Fruit fly (Drosophila melanogaster): Measurements from ENCODE around the gene ssp3.
A peak's percentile ranks its signal among the peaks of the same experiment; 100 is the strongest.

ssp3 gene

DNA sequence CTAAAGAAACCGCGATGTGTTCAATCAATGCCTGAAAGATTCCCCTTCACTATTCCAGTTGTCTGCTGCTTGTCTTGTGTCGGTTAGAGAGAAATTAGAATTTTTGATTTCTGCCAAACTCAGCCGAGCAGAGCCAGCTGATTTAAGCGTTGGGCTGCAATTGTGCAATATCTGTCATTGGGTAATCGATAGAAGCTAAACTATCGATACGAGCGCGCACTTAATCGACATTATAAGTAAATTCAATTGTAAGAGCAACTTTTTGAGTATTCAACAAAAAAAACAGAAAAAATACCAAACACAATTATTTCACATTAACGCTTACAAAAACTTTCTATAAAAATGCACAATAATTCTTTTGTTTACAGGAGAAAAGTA is at the start of gene ssp3:
TSS of gene ssp3 (minus strand) at position 164 of the 378 bp plus-strand sequence.
- TF ChIP-seq EcR (GFP tag; optimal IDR thresholded peaks at IDR 0.05) (no peak), Pif1B (GFP tag; optimal IDR thresholded peaks at IDR 0.05) (no peak), CG8159 (tag; optimal IDR thresholded peaks at IDR 0.05) (no peak), CG12605 (GFP tag; IDR thresholded peaks at IDR 0.05) (no peak), Pif1A (GFP tag; optimal IDR thresholded peaks at IDR 0.05) (no peak), CG32121 (GFP tag; IDR thresholded peaks at IDR 0.05) (no peak), CG17806 (tag; optimal IDR thresholded peaks at IDR 0.05) (no peak), CG8301 (tag; optimal IDR thresholded peaks at IDR 0.05) (no peak), CG9948 (tag; optimal IDR thresholded peaks at IDR 0.05) (no peak), Ets98B (GFP tag; IDR thresholded peaks at IDR 0.05) (no peak), CG14655 (GFP tag; optimal IDR thresholded peaks at IDR 0.05) (no peak), Snoo (tag; optimal IDR thresholded peaks at IDR 0.05) (no peak), CG10348 (GFP tag; IDR thresholded peaks at IDR 0.05) (no peak), rn (GFP tag; IDR thresholded peaks at IDR 0.05) (no peak), CG15710 (tag; optimal IDR thresholded peaks at IDR 0.05) (no peak), CG13204 (GFP tag; optimal IDR thresholded peaks at IDR 0.05) (no peak), CG4496 (GFP tag; IDR thresholded peaks at IDR 0.05) (no peak), gl (tag; optimal IDR thresholded peaks at IDR 0.05) (no peak), CG34367 (tag; optimal IDR thresholded peaks at IDR 0.05) (no peak), fd96Ca (GFP tag; IDR thresholded peaks at IDR 0.05) (no peak)

DNA sequence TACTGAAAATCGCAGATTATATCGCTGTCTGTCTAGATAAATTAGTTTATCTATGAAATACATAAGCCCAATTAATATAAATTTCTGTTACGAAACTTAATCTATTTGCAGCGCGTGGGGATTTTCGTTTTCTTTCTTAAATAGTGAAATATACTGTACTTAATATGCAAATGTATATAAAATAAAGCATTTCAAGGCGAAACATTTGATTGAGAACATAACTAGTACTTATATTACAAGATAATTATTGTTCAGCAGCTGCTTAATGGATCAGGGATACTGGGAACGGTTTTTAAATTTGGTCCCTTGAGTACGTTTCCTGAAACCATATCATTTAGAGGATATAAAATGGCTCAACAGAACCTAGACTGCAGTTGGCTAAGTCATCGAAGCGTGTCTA is 48.4 kb upstream of the ssp3 start, which contains the start of gene CG46465:
TSS of gene CG46465 (plus strand) at position 301 of the 400 bp plus-strand sequence.
- TF ChIP-seq CG34367 (tag; optimal IDR thresholded peaks at IDR 0.05), result no peak
- TF ChIP-seq fd96Ca (GFP tag; IDR thresholded peaks at IDR 0.05), result no peak
- TF ChIP-seq EcR (GFP tag; optimal IDR thresholded peaks at IDR 0.05), result no peak
- TF ChIP-seq CG8301 (tag; optimal IDR thresholded peaks at IDR 0.05), result no peak
- no peak for TF ChIP-seq CG32121 (GFP tag; IDR thresholded peaks at IDR 0.05)
- no peak for TF ChIP-seq Pif1B (GFP tag; optimal IDR thresholded peaks at IDR 0.05)
- TF ChIP-seq CG14655 (GFP tag; optimal IDR thresholded peaks at IDR 0.05), result no peak
- TF ChIP-seq gl (tag; optimal IDR thresholded peaks at IDR 0.05), result no peak
- TF ChIP-seq CG15710 (tag; optimal IDR thresholded peaks at IDR 0.05), result no peak
- no peak for TF ChIP-seq CG17806 (tag; optimal IDR thresholded peaks at IDR 0.05)
- TF ChIP-seq Snoo (tag; optimal IDR thresholded peaks at IDR 0.05), result no peak
- TF ChIP-seq Pif1A (GFP tag; optimal IDR thresholded peaks at IDR 0.05), result no peak
- TF ChIP-seq CG8159 (tag; optimal IDR thresholded peaks at IDR 0.05), result no peak
- TF ChIP-seq Ets98B (GFP tag; IDR thresholded peaks at IDR 0.05), result no peak
- no peak for TF ChIP-seq D1 (tag; optimal IDR thresholded peaks at IDR 0.05)
- no peak for TF ChIP-seq CG13204 (GFP tag; optimal IDR thresholded peaks at IDR 0.05)
- no peak for TF ChIP-seq CG9948 (tag; optimal IDR thresholded peaks at IDR 0.05)

DNA sequence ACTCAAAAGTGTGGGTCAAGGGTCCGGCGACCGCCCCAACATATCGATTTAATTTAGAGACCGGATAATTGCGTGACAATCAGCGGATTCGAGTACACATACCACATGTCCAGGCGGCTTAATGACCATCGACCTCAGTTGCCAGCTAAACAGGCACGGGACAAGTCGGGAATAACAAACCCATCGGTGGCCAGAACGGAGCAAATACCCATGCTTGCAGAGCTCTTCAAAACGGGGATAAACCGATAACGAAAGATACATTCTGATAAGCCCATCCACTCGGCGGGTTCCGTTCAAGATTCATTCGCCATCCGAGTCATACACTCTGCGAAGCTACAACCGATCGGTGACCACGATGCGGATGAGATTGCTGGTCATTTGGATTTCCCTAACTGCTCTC is 47.0 kb upstream of the ssp3 start, which contains the start of gene CG15169:
TSS of gene CG15169 (plus strand) at position 301 of the 400 bp plus-strand sequence.
- TF ChIP-seq EcR (GFP tag; optimal IDR thresholded peaks at IDR 0.05) (peak; percentile 17), CG32121 (GFP tag; IDR thresholded peaks at IDR 0.05) (no peak), CG13204 (GFP tag; optimal IDR thresholded peaks at IDR 0.05) (no peak), Ets98B (GFP tag; IDR thresholded peaks at IDR 0.05) (no peak), gl (tag; optimal IDR thresholded peaks at IDR 0.05) (no peak), Pif1B (GFP tag; optimal IDR thresholded peaks at IDR 0.05) (no peak), Snoo (tag; optimal IDR thresholded peaks at IDR 0.05) (no peak)

DNA sequence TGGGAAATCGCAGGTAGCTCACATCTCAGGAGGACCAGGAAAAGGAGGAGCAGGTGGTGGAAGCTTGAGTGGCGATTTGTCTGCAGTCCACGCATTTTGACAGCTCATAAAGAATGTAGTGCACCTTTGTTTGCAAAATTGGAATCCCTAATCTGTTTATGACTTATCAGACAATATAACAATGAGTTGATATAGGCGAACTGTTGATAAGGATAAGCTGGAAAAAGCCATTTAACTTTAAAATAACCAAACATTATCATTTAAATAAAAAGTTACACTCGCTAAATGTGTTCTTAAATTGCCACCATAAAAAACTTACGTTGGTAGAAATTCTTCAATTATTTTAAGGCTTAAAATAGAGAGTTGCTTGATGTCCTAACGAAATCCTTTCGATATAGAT is 46.4 kb upstream of the ssp3 start, which contains the start of gene CG15170:
TSS of gene CG15170 (minus strand) at position 101 of the 400 bp plus-strand sequence.
- no peak for TF ChIP-seq CG17806 (tag; optimal IDR thresholded peaks at IDR 0.05)
- TF ChIP-seq CG15710 (tag; optimal IDR thresholded peaks at IDR 0.05), result no peak
- TF ChIP-seq Snoo (tag; optimal IDR thresholded peaks at IDR 0.05), result no peak
- no peak for TF ChIP-seq Pif1A (GFP tag; optimal IDR thresholded peaks at IDR 0.05)
- no peak for TF ChIP-seq CG10348 (GFP tag; IDR thresholded peaks at IDR 0.05)
- no peak for TF ChIP-seq gl (tag; optimal IDR thresholded peaks at IDR 0.05)

DNA sequence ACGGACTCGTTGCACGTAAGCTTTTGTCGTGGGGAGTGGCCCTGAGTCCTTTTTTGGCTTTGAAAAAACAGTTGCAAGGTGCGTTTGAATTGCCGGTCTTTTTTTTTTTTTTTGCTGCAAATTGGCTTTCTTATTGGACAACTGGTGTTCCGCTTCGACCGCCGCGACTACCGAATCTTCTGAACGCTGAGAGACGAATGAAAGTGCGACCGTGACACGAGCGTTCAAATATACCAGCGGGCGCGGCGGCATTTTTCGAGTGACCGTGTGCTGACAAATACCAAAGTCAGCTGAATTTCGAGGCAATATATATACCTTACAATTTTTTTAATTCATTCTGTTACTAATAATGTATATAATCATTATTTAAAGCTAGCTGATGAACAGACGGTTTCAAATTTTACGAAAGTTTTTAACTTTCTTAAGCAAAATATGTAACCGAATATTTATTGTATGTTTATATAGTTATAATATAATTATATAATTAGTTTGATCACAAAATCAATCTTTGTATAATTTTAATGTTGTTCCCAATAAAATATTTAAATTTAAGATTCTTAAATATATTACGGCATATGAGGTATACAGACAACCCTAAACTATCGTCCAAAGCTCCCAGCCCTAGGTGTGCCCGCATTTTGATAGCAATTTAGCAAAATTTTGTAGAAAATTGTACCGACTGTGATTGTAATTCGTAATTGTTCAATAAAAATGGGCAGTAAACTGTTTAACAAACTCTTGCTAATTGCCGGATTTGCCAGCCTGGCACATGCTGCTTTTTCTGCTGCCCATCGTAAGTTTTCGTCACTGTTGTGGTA is 43.5 kb upstream of the ssp3 start, which contains the start of the genes Swip-1 and EMC5:
TSS of gene Swip-1 (minus strand) at position 203 of the 818 bp plus-strand sequence.
TSS of gene EMC5 (plus strand) at position 630 of the 818 bp plus-strand sequence.
- TF ChIP-seq CG32121 (GFP tag; IDR thresholded peaks at IDR 0.05) (no peak; the same call in 1 of the 2 replicates), Ets98B (GFP tag; IDR thresholded peaks at IDR 0.05) (peak; percentile 38; the same call in 1 of the 2 replicates), CG13204 (GFP tag; optimal IDR thresholded peaks at IDR 0.05) (no peak), EcR (GFP tag; optimal IDR thresholded peaks at IDR 0.05) (no peak), fd96Ca (GFP tag; IDR thresholded peaks at IDR 0.05) (0 out of 3 replicates have a peak, but pooled peaks have one; percentile 36), CG8301 (tag; optimal IDR thresholded peaks at IDR 0.05) (no peak), CG4496 (GFP tag; IDR thresholded peaks at IDR 0.05) (peak; percentile 39; the same call in 1 of the 3 replicates), Snoo (tag; optimal IDR thresholded peaks at IDR 0.05) (no peak), CG14655 (GFP tag; optimal IDR thresholded peaks at IDR 0.05) (peak; percentile 50), CG15710 (tag; optimal IDR thresholded peaks at IDR 0.05) (peak; percentile 61), CG34367 (tag; optimal IDR thresholded peaks at IDR 0.05) (peak; percentile 31), gl (tag; optimal IDR thresholded peaks at IDR 0.05) (no peak), rn (GFP tag; IDR thresholded peaks at IDR 0.05) (0 out of 2 replicates have a peak, but pooled peaks have one; percentile 9), CG8159 (tag; optimal IDR thresholded peaks at IDR 0.05) (peak; percentile 68), Pif1A (GFP tag; optimal IDR thresholded peaks at IDR 0.05) (peak; percentile 23), CG17806 (tag; optimal IDR thresholded peaks at IDR 0.05) (peak; percentile 32), CG10348 (GFP tag; IDR thresholded peaks at IDR 0.05) (no peak), CG9948 (tag; optimal IDR thresholded peaks at IDR 0.05) (peak; percentile 31), CG12605 (GFP tag; IDR thresholded peaks at IDR 0.05) (no peak), Pif1B (GFP tag; optimal IDR thresholded peaks at IDR 0.05) (peak; percentile 2), D1 (tag; optimal IDR thresholded peaks at IDR 0.05) (peak; percentile 16)
